Fruit fly (Drosophila melanogaster) whole organism, embryonic: ENCODE data around the gene SrpRbeta.

Experiments used
- CG10209 ChIP-seq: fragments of 200-800 bp; sonication (Bioruptor generic); optimal IDR thresholded peaks from 3 replicates; lab custom pipeline; 2017; ENCODE audit warnings: missing biosample characterization, mild to moderate bottlenecking, missing genetic modification characterization, missing genetic modification reagents
- CG10366 ChIP-seq: fragments of 200-800 bp; sonication (Bioruptor generic); IDR thresholded peaks from 2 replicates; pipeline ENCODE4 v1.3.6; 2022; ENCODE audit warnings: missing biosample characterization, missing genetic modification characterization
- CG10543 ChIP-seq: fragments of 200-800 bp; sonication (Bioruptor generic); optimal IDR thresholded peaks from 3 replicates; lab custom pipeline; 2017; ENCODE audit warnings: missing biosample characterization, mild to moderate bottlenecking, missing genetic modification characterization, moderate library complexity
- CG11456 ChIP-seq: fragments of 200-800 bp; sonication (Bioruptor generic); IDR thresholded peaks from 3 replicates; pipeline ENCODE4 v1.3.6; 2022; ENCODE audit warnings: missing biosample characterization, missing genetic modification characterization
- CG12769 ChIP-seq: fragments of 200-800 bp; sonication (Bioruptor generic); optimal IDR thresholded peaks from 2 replicates; lab custom pipeline; 2019; ENCODE audit warnings: missing biosample characterization, mild to moderate bottlenecking, missing genetic modification characterization, moderate library complexity
- CG13287 ChIP-seq: fragments of 200-800 bp; sonication (Bioruptor generic); IDR thresholded peaks from 2 replicates; pipeline ENCODE4 v1.3.6; 2022; ENCODE audit warnings: missing biosample characterization, missing genetic modification characterization; ENCODE audit not compliant: partially characterized antibody
- CG14014 ChIP-seq: fragments of 200-800 bp; sonication (Bioruptor generic); IDR thresholded peaks from 2 replicates; pipeline ENCODE4 v1.3.6; 2022; ENCODE audit warnings: missing biosample characterization, missing genetic modification characterization
- CG15514 ChIP-seq: fragments of 200-800 bp; sonication (Bioruptor generic); optimal IDR thresholded peaks from 3 replicates; lab custom pipeline; 2017; ENCODE audit warnings: missing biosample characterization, missing genetic modification characterization, mild to moderate bottlenecking, moderate library complexity, missing genetic modification reagents
- CG17385 ChIP-seq: fragments of 200-800 bp; sonication (Bioruptor generic); optimal IDR thresholded peaks from 3 replicates; lab custom pipeline; 2018; ENCODE audit warnings: missing biosample characterization, mild to moderate bottlenecking, missing genetic modification characterization
- CG18599 ChIP-seq: fragments of 200-800 bp; sonication (Bioruptor generic); optimal IDR thresholded peaks from 3 replicates; lab custom pipeline; 2017; ENCODE audit warnings: missing biosample characterization, missing genetic modification characterization, mild to moderate bottlenecking, moderate library complexity, missing genetic modification reagents
- CG33213 ChIP-seq: fragments of 200-800 bp; sonication (Bioruptor generic); optimal IDR thresholded peaks from 3 replicates; lab custom pipeline; 2016; ENCODE audit warnings: missing biosample characterization, missing genetic modification characterization
- CG6175 ChIP-seq: fragments of 200-800 bp; sonication (Bioruptor generic); IDR thresholded peaks from 3 replicates; pipeline ENCODE4 v1.3.6; 2022; ENCODE audit warnings: missing biosample characterization, missing genetic modification characterization
- CG7839 ChIP-seq: fragments of 200-800 bp; sonication (Bioruptor generic); optimal IDR thresholded peaks from 3 replicates; lab custom pipeline; 2018; ENCODE audit warnings: missing biosample characterization, mild to moderate bottlenecking, missing genetic modification characterization, moderate library complexity
- CG7987 ChIP-seq: fragments of 200-800 bp; sonication (Bioruptor generic); optimal IDR thresholded peaks from 2 replicates; lab custom pipeline; 2018; ENCODE audit warnings: missing biosample characterization, mild to moderate bottlenecking, missing genetic modification characterization, moderate library complexity
- CG8281 ChIP-seq: fragments of 200-800 bp; sonication (Bioruptor generic); optimal IDR thresholded peaks from 2 replicates; lab custom pipeline; 2018; ENCODE audit warnings: missing biosample characterization, mild to moderate bottlenecking, missing genetic modification characterization, moderate library complexity
- Dbx ChIP-seq: fragments of 200-800 bp; sonication (Bioruptor generic); IDR thresholded peaks from 3 replicates; pipeline ENCODE4 v1.3.6; 2022; ENCODE audit warnings: missing biosample characterization, missing genetic modification characterization
- Hey ChIP-seq: fragments of 200-800 bp; sonication (Bioruptor generic); optimal IDR thresholded peaks from 3 replicates; lab custom pipeline; 2018; ENCODE audit warnings: missing biosample characterization, mild to moderate bottlenecking, missing genetic modification characterization
- Mad ChIP-seq: fragments of 200-800 bp; sonication (Bioruptor generic); optimal IDR thresholded peaks from 2 replicates; lab custom pipeline; 2016; ENCODE audit warnings: missing biosample characterization, missing genetic modification characterization
- Meics ChIP-seq: fragments of 200-800 bp; sonication (Bioruptor generic); optimal IDR thresholded peaks from 2 replicates; lab custom pipeline; 2017; ENCODE audit warnings: missing biosample characterization, mild to moderate bottlenecking, missing genetic modification characterization
- NFAT ChIP-seq: fragments of 200-800 bp; sonication (Bioruptor generic); IDR thresholded peaks from 2 replicates; pipeline ENCODE4 v1.3.6; 2022; ENCODE audit warnings: missing biosample characterization, missing genetic modification characterization
- Nf-YC ChIP-seq: fragments of 200-800 bp; optimal IDR thresholded peaks from 3 replicates; lab custom pipeline; 2019; ENCODE audit warnings: missing biosample characterization, mild to moderate bottlenecking, missing genetic modification characterization, moderate library complexity
- Trl ChIP-seq, 3 experiments: fragments of >200 bp in 2 of 3; fragments of 200-800 bp in 1 of 3; sonication (Bioruptor generic) in 1 of 3; optimal IDR thresholded peaks; 2 replicates in 1 of 3; 3 replicates in 2 of 3; lab custom pipeline; 2016 to 2017; ENCODE audit warnings: missing biosample characterization in 1 of 3, missing genetic modification characterization in 1 of 3
- abd-A ChIP-seq: fragments of 200-800 bp; sonication (Bioruptor generic); optimal IDR thresholded peaks from 3 replicates; lab custom pipeline; 2019; ENCODE audit warnings: missing biosample characterization, mild to moderate bottlenecking, missing genetic modification characterization, moderate library complexity
- amos ChIP-seq: fragments of 200-800 bp; sonication (Bioruptor generic); IDR thresholded peaks from 2 replicates; pipeline ENCODE4 v1.3.6; 2022; ENCODE audit warnings: missing biosample characterization, missing genetic modification characterization; ENCODE audit not compliant: partially characterized antibody
- bbx ChIP-seq: fragments of 200-800 bp; sonication (Bioruptor generic); IDR thresholded peaks from 2 replicates; pipeline ENCODE4 v1.3.6; 2022; ENCODE audit warnings: missing biosample characterization, missing genetic modification characterization; ENCODE audit not compliant: partially characterized antibody
- chinmo ChIP-seq: fragments of 200-800 bp; sonication (Bioruptor generic); IDR thresholded peaks from 4 replicates; pipeline ENCODE4 v1.3.6; 2022; ENCODE audit warnings: missing biosample characterization, missing genetic modification characterization; ENCODE audit not compliant: partially characterized antibody
- ci ChIP-seq: fragments of 200-800 bp; sonication (Bioruptor generic); IDR thresholded peaks from 3 replicates; pipeline ENCODE4 v1.3.6; 2022; ENCODE audit warnings: missing biosample characterization, missing genetic modification characterization
- crc ChIP-seq: fragments of 200-800 bp; sonication (Bioruptor generic); optimal IDR thresholded peaks from 2 replicates; lab custom pipeline; 2016; ENCODE audit warnings: missing biosample characterization, missing genetic modification characterization
- crol ChIP-seq: fragments of 200-800 bp; sonication (Bioruptor generic); IDR thresholded peaks from 2 replicates; pipeline ENCODE4 v1.3.6; 2022; ENCODE audit warnings: missing biosample characterization, missing genetic modification characterization
- cwo ChIP-seq: fragments of 200-800 bp; sonication (Bioruptor generic); optimal IDR thresholded peaks from 3 replicates; lab custom pipeline; 2017; ENCODE audit warnings: missing biosample characterization, missing genetic modification characterization, mild to moderate bottlenecking, moderate library complexity, missing genetic modification reagents
- dm ChIP-seq: fragments of 200-800 bp; sonication (Bioruptor generic); optimal IDR thresholded peaks from 3 replicates; lab custom pipeline; 2016; ENCODE audit warnings: missing biosample characterization, missing genetic modification characterization
- dysf ChIP-seq: fragments of 200-800 bp; sonication (Bioruptor generic); IDR thresholded peaks from 3 replicates; pipeline ENCODE4 v1.3.6; 2022; ENCODE audit warnings: missing biosample characterization, missing genetic modification characterization
- gsb ChIP-seq: fragments of 200-800 bp; sonication (Bioruptor generic); IDR thresholded peaks from 2 replicates; pipeline ENCODE4 v1.3.6; 2022; ENCODE audit warnings: missing biosample characterization, missing genetic modification characterization
- hkb ChIP-seq, 2 experiments: fragments of 200-800 bp in 1 of 2; fragments of >200 bp in 1 of 2; sonication (Bioruptor generic) in 1 of 2; IDR thresholded peaks in 1 of 2; optimal IDR thresholded peaks in 1 of 2; 2 replicates each; pipeline versions ENCODE4 v1.3.6 to Lab custom; 2017 to 2022; ENCODE audit warnings: missing biosample characterization in 1 of 2, missing genetic modification characterization in 1 of 2
- jing ChIP-seq: fragments of 200-800 bp; sonication (Bioruptor generic); optimal IDR thresholded peaks from 2 replicates; lab custom pipeline; 2018; ENCODE audit warnings: missing biosample characterization, mild to moderate bottlenecking, missing genetic modification characterization
- lbe ChIP-seq: fragments of 200-800 bp; sonication (Bioruptor generic); optimal IDR thresholded peaks from 2 replicates; lab custom pipeline; 2016; ENCODE audit warnings: missing biosample characterization, mild to moderate bottlenecking, missing genetic modification characterization
- lmd ChIP-seq: fragments of 200-800 bp; sonication (Bioruptor generic); IDR thresholded peaks from 2 replicates; pipeline ENCODE4 v1.3.6; 2022; ENCODE audit warnings: missing biosample characterization, missing genetic modification characterization
- nom ChIP-seq: fragments of 200-800 bp; sonication (Bioruptor generic); optimal IDR thresholded peaks from 2 replicates; lab custom pipeline; 2017; ENCODE audit warnings: missing biosample characterization, missing genetic modification characterization, mild to moderate bottlenecking, moderate library complexity, missing genetic modification reagents
- row ChIP-seq: fragments of 200-800 bp; sonication (Bioruptor generic); IDR thresholded peaks from 3 replicates; pipeline ENCODE4 v1.3.6; 2022; ENCODE audit warnings: missing biosample characterization, missing genetic modification characterization
- seq ChIP-seq: fragments of 200-800 bp; sonication (Bioruptor generic); IDR thresholded peaks from 2 replicates; pipeline ENCODE4 v1.3.6; 2022; ENCODE audit warnings: missing biosample characterization, missing genetic modification characterization
- so ChIP-seq: fragments of 200-800 bp; sonication (Bioruptor generic); IDR thresholded peaks from 3 replicates; pipeline ENCODE4 v1.3.6; 2022; ENCODE audit warnings: missing biosample characterization, missing genetic modification characterization
- sug ChIP-seq: fragments of 200-800 bp; optimal IDR thresholded peaks from 2 replicates; lab custom pipeline; 2019; ENCODE audit warnings: missing biosample characterization, mild to moderate bottlenecking, missing genetic modification characterization, moderate library complexity
- vvl ChIP-seq: fragments of 200-800 bp; sonication (Bioruptor generic); IDR thresholded peaks from 2 replicates; pipeline ENCODE4 v1.3.6; 2022; ENCODE audit warnings: missing biosample characterization, missing genetic modification characterization
- zen2 ChIP-seq: fragments of 200-800 bp; sonication (Bioruptor generic); IDR thresholded peaks from 3 replicates; pipeline ENCODE4 v1.3.6; 2022; ENCODE audit warnings: missing biosample characterization, missing genetic modification characterization; ENCODE audit not compliant: partially characterized antibody

SrpRbeta gene

dm6 chr3L:8697862-8698261 lies 22.2 kb downstream of the SrpRbeta start (continued):
- peak; percentile 93 for TF ChIP-seq nom (GFP tag; lab: Kevin White, UChicago)
- TF ChIP-seq zen2: 0 out of 3 replicates have a peak, but pooled peaks have one; percentile 33
- TF ChIP-seq amos (GFP tag; lab: Robert Waterston, UW): peak; percentile 12; the same call in 1 of the 2 replicates
- TF ChIP-seq CG8281: peak; percentile 100
- peak; percentile 100 for TF ChIP-seq cwo (GFP tag; lab: Kevin White, UChicago)
- TF ChIP-seq crol: peak; percentile 95
- peak; percentile 85 for TF ChIP-seq sug (tag; lab: Kevin White, UChicago)
- 0 out of 2 replicates have a peak, but pooled peaks have one; percentile 39 for TF ChIP-seq seq (GFP tag; lab: Robert Waterston, UW)
- peak; percentile 44; the same call in 1 of the 3 replicates for TF ChIP-seq ci (GFP tag; lab: Robert Waterston, UW)
- peak; percentile 68; the same call in 2 of the 3 replicates for TF ChIP-seq CG11456 (GFP tag; lab: Robert Waterston, UW)
- no peak for TF ChIP-seq bbx (GFP tag; lab: Robert Waterston, UW)
- TF ChIP-seq CG17385: no peak
- TF ChIP-seq abd-A (tag; lab: Kevin White, UChicago): peak; percentile 65
- TF ChIP-seq CG13287: peak; percentile 23; the same call in 1 of the 2 replicates
- no peak for TF ChIP-seq CG7839 (tag; lab: Kevin White, UChicago)
- TF ChIP-seq Mad (GFP tag; lab: Kevin White, UChicago): no peak
- peak; percentile 81; the same call in 2 of the 3 replicates for TF ChIP-seq CG6175 (GFP tag; lab: Robert Waterston, UW)
- TF ChIP-seq CG33213 (GFP tag; lab: Kevin White, UChicago): no peak
- TF ChIP-seq jing (GFP tag; lab: Kevin White, UChicago): no peak
- peak; percentile 63 for TF ChIP-seq CG12769 (tag; lab: Kevin White, UChicago)
- peak; percentile 39 for TF ChIP-seq Hey (tag; lab: Kevin White, UChicago)
- TF ChIP-seq dm: no peak
- TF ChIP-seq row (GFP tag; lab: Robert Waterston, UW): 0 out of 3 replicates have a peak, but pooled peaks have one; percentile 12
- 0 out of 2 replicates have a peak, but pooled peaks have one; percentile 40 for TF ChIP-seq gsb
- TF ChIP-seq vvl (GFP tag; lab: Robert Waterston, UW): peak; percentile 46
- peak; percentile 58 for TF ChIP-seq CG18599 (GFP tag; lab: Kevin White, UChicago)
- TF ChIP-seq chinmo (GFP tag; lab: Robert Waterston, UW): peak; percentile 89; the same call in 3 of the 4 replicates
- TF ChIP-seq so (GFP tag; lab: Robert Waterston, UW): 0 out of 3 replicates have a peak, but pooled peaks have one; percentile 35
- TF ChIP-seq crc: no peak
- peak; percentile 7; the same call in 1 of the 2 replicates for TF ChIP-seq lmd (GFP tag; lab: Robert Waterston, UW)
- TF ChIP-seq CG10543: peak; percentile 81
- peak; percentile 18 for TF ChIP-seq CG15514
- no peak for TF ChIP-seq Trl (optimal IDR thresholded peaks at IDR 0.05; lab: Kevin White, UChicago)
- no peak for TF ChIP-seq Trl (GFP tag; optimal IDR thresholded peaks at IDR 0.05; lab: Kevin White, UChicago)
- peak; percentile 51 for TF ChIP-seq CG10209 (GFP tag; lab: Kevin White, UChicago)
- TF ChIP-seq Nf-YC (tag; lab: Kevin White, UChicago): peak; percentile 44
- peak; percentile 8 for TF ChIP-seq Meics (GFP tag; lab: Kevin White, UChicago)
- TF ChIP-seq CG7987 (GFP tag; lab: Kevin White, UChicago): peak; percentile 99
- TF ChIP-seq Dbx (GFP tag; lab: Robert Waterston, UW): 0 out of 3 replicates have a peak, but pooled peaks have one; percentile 28
- TF ChIP-seq NFAT: 0 out of 2 replicates have a peak, but pooled peaks have one; percentile 22
- TF ChIP-seq dysf (GFP tag; lab: Robert Waterston, UW): 0 out of 3 replicates have a peak, but pooled peaks have one; percentile 51
- no peak for TF ChIP-seq lbe (GFP tag; lab: Kevin White, UChicago)
- TF ChIP-seq hkb (optimal IDR thresholded peaks at IDR 0.05; lab: Kevin White, UChicago): no peak
- TF ChIP-seq hkb (GFP tag; IDR thresholded peaks at IDR 0.05; lab: Robert Waterston, UW): 0 out of 2 replicates have a peak, but pooled peaks have one; percentile 27
- TF ChIP-seq CG14014 (GFP tag; lab: Robert Waterston, UW): peak; percentile 37; the same call in 1 of the 2 replicates
- TF ChIP-seq CG10366: 0 out of 2 replicates have a peak, but pooled peaks have one; percentile 8
